Fruit fly (Drosophila melanogaster) whole organism, pupa: ENCODE measurements around the gene CG32284.
A peak's percentile ranks its signal among the peaks of the same experiment; 100 is the strongest.

Experiments
- CG10348 ChIP-seq: fragments of 200-800 bp; sonication (Bioruptor generic); IDR thresholded peaks from 2 replicates; pipeline ENCODE4 v1.3.6; 2022; ENCODE audit warnings: missing biosample characterization, missing genetic modification characterization
- CG12605 ChIP-seq: fragments of 200-800 bp; sonication (Bioruptor generic); IDR thresholded peaks from 2 replicates; pipeline ENCODE4 v1.3.6; 2022; ENCODE audit warnings: missing biosample characterization, missing genetic modification characterization
- CG13204 ChIP-seq: fragments of 200-800 bp; sonication (Bioruptor generic); optimal IDR thresholded peaks from 2 replicates; lab custom pipeline; 2018; ENCODE audit warnings: missing biosample characterization, mild to moderate bottlenecking, missing genetic modification characterization, moderate library complexity
- CG14655 ChIP-seq: fragments of 200-800 bp; sonication (Bioruptor generic); optimal IDR thresholded peaks from 3 replicates; lab custom pipeline; 2017; ENCODE audit warnings: mild to moderate bottlenecking, missing biosample characterization, missing genetic modification reagents, missing genetic modification characterization
- CG15710 ChIP-seq: fragments of 200-800 bp; sonication (Bioruptor generic); optimal IDR thresholded peaks from 2 replicates; lab custom pipeline; 2018; ENCODE audit warnings: missing biosample characterization, mild to moderate bottlenecking, missing genetic modification characterization, moderate library complexity
- CG17806 ChIP-seq: fragments of 200-800 bp; sonication (Bioruptor generic); optimal IDR thresholded peaks from 2 replicates; lab custom pipeline; 2018; ENCODE audit warnings: missing biosample characterization, mild to moderate bottlenecking, missing genetic modification characterization, moderate library complexity
- CG32121 ChIP-seq: fragments of 200-800 bp; sonication (Bioruptor generic); IDR thresholded peaks from 2 replicates; pipeline ENCODE4 v1.3.6; 2022; ENCODE audit warnings: missing biosample characterization, missing genetic modification characterization
- CG34367 ChIP-seq: fragments of 200-800 bp; sonication (Bioruptor generic); optimal IDR thresholded peaks from 2 replicates; lab custom pipeline; 2018; ENCODE audit warnings: missing biosample characterization, mild to moderate bottlenecking, missing genetic modification characterization
- CG4496 ChIP-seq: fragments of 200-800 bp; sonication (Bioruptor generic); IDR thresholded peaks from 3 replicates; pipeline ENCODE4 v1.3.6; 2022; ENCODE audit warnings: missing biosample characterization, missing genetic modification characterization
- CG8159 ChIP-seq: fragments of 200-800 bp; sonication (Bioruptor generic); optimal IDR thresholded peaks from 3 replicates; lab custom pipeline; 2018; ENCODE audit warnings: missing biosample characterization, mild to moderate bottlenecking, missing genetic modification characterization, moderate library complexity
- CG8301 ChIP-seq: fragments of 200-800 bp; sonication (Bioruptor generic); optimal IDR thresholded peaks from 2 replicates; lab custom pipeline; 2018; ENCODE audit warnings: missing biosample characterization, mild to moderate bottlenecking, missing genetic modification characterization
- CG9948 ChIP-seq: fragments of 200-800 bp; sonication (Bioruptor generic); optimal IDR thresholded peaks from 2 replicates; lab custom pipeline; 2018; ENCODE audit warnings: missing biosample characterization, mild to moderate bottlenecking, missing genetic modification characterization, moderate library complexity
- D1 ChIP-seq: fragments of 200-800 bp; sonication (Bioruptor generic); optimal IDR thresholded peaks from 2 replicates; lab custom pipeline; 2018; ENCODE audit warnings: missing biosample characterization, mild to moderate bottlenecking, missing genetic modification characterization, moderate library complexity
- EcR ChIP-seq: fragments of 200-800 bp; sonication (Bioruptor generic); optimal IDR thresholded peaks from 3 replicates; lab custom pipeline; 2019; ENCODE audit warnings: missing biosample characterization, missing genetic modification characterization, mild to moderate bottlenecking, moderate library complexity, missing genetic modification reagents
- Ets98B ChIP-seq: fragments of 200-800 bp; sonication (Bioruptor generic); IDR thresholded peaks from 2 replicates; pipeline ENCODE4 v1.3.6; 2022; ENCODE audit warnings: missing biosample characterization, missing genetic modification characterization
- Pif1A ChIP-seq: fragments of 200-800 bp; sonication (Bioruptor generic); optimal IDR thresholded peaks from 3 replicates; lab custom pipeline; 2016; ENCODE audit warnings: missing biosample characterization, missing genetic modification characterization
- Pif1B ChIP-seq: fragments of 200-800 bp; sonication (Bioruptor generic); optimal IDR thresholded peaks from 3 replicates; lab custom pipeline; 2016; ENCODE audit warnings: missing biosample characterization, missing genetic modification characterization
- Snoo ChIP-seq: fragments of 200-800 bp; sonication (Bioruptor generic); optimal IDR thresholded peaks from 3 replicates; lab custom pipeline; 2017; ENCODE audit warnings: missing biosample characterization, mild to moderate bottlenecking, missing genetic modification characterization, inconsistent platforms
- fd96Ca ChIP-seq: fragments of 200-800 bp; sonication (Bioruptor generic); IDR thresholded peaks from 3 replicates; pipeline ENCODE4 v1.3.6; 2022; ENCODE audit warnings: missing biosample characterization, missing genetic modification characterization
- gl ChIP-seq: fragments of 200-800 bp; sonication (Bioruptor generic); optimal IDR thresholded peaks from 2 replicates; lab custom pipeline; 2018; ENCODE audit warnings: missing biosample characterization, mild to moderate bottlenecking, missing genetic modification characterization
- rn ChIP-seq: fragments of 200-800 bp; sonication (Bioruptor generic); IDR thresholded peaks from 2 replicates; pipeline ENCODE4 v1.3.6; 2022; ENCODE audit warnings: missing biosample characterization, missing genetic modification characterization

Gene CG32284

DNA sequence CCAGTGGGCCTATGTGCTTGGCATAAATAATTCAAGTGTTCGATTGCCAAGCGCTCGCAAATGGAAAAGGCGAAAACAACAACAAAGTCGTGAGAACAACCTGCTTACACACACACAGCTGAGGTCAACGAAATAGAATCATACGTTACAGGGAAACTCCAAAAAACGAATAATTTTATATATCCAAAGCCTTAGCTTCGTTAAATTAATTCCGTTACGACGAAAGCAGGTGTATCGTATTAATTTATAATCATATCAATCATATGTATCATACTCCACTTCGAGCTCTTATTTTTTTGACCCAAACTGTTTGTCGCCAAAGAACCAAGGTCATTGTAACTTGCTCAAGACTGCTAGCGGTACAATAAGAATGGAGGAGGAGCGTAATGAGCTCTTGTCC is 7.0 kb upstream of the CG32284 start:
- TF ChIP-seq gl (tag; lab: Kevin White, UChicago): peak; percentile 89
- no peak for TF ChIP-seq CG14655 (GFP tag; lab: Kevin White, UChicago)
- peak; percentile 81 for TF ChIP-seq CG32121 (GFP tag; lab: Robert Waterston, UW)
- peak; percentile 19; the same call in 1 of the 2 replicates for TF ChIP-seq CG10348 (GFP tag; lab: Robert Waterston, UW)
- peak; percentile 89 for TF ChIP-seq CG34367 (tag; lab: Kevin White, UChicago)
- peak; percentile 92 for TF ChIP-seq fd96Ca (GFP tag; lab: Robert Waterston, UW)
- peak; percentile 78 for TF ChIP-seq rn (GFP tag; lab: Robert Waterston, UW)
- peak; percentile 95 for TF ChIP-seq CG4496
- TF ChIP-seq CG17806: peak; percentile 93
- TF ChIP-seq D1 (tag; lab: Kevin White, UChicago): no peak
- peak; percentile 93 for TF ChIP-seq CG9948 (tag; lab: Kevin White, UChicago)
- peak; percentile 93 for TF ChIP-seq CG15710 (tag; lab: Kevin White, UChicago)
- TF ChIP-seq CG8301 (tag; lab: Kevin White, UChicago): peak; percentile 94
- peak; percentile 92 for TF ChIP-seq Snoo
- peak; percentile 92 for TF ChIP-seq Pif1B (GFP tag; lab: Kevin White, UChicago)
- no peak for TF ChIP-seq Pif1A (GFP tag; lab: Kevin White, UChicago)
- TF ChIP-seq CG13204 (GFP tag; lab: Kevin White, UChicago): peak; percentile 87
- TF ChIP-seq CG12605 (GFP tag; lab: Robert Waterston, UW): peak; percentile 91
- peak; percentile 95 for TF ChIP-seq CG8159 (tag; lab: Kevin White, UChicago)
- TF ChIP-seq EcR (GFP tag; lab: Kevin White, UChicago): peak; percentile 98
- peak; percentile 92 for TF ChIP-seq Ets98B (GFP tag; lab: Robert Waterston, UW)

DNA sequence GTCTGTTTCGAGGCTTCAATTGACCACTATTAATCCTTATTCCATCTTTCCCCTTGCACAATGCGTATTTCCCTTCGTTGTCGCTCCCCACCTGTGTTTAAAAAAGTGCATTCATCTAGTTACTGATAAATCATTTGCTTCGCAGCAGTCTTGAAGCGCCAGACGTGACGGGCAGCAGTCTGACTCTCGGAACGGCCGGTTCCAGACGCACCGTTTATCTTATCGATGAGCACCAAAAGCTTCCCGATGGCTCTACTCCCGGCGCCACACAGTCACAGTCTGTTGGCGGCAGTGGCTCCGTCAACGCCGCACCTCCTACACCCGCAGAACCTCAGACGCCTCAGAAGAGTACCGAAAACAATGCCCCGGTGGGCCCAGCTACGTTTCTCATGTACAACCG is 2.4 kb upstream of the CG32284 start, which contains the start of gene CG42494:
TSS of gene CG42494 (plus strand) at position 301 of the 400 bp plus-strand sequence.
- no peak for TF ChIP-seq Pif1B (GFP tag; lab: Kevin White, UChicago)
- TF ChIP-seq CG34367 (tag; lab: Kevin White, UChicago): no peak
- TF ChIP-seq CG8301 (tag; lab: Kevin White, UChicago): no peak
- TF ChIP-seq CG8159 (tag; lab: Kevin White, UChicago): no peak
- TF ChIP-seq EcR (GFP tag; lab: Kevin White, UChicago): no peak
- TF ChIP-seq Pif1A (GFP tag; lab: Kevin White, UChicago): no peak
- no peak for TF ChIP-seq Snoo
- TF ChIP-seq CG15710 (tag; lab: Kevin White, UChicago): no peak
- TF ChIP-seq CG13204 (GFP tag; lab: Kevin White, UChicago): no peak
- TF ChIP-seq CG10348 (GFP tag; lab: Robert Waterston, UW): no peak
- TF ChIP-seq CG9948 (tag; lab: Kevin White, UChicago): no peak
- no peak for TF ChIP-seq rn (GFP tag; lab: Robert Waterston, UW)
- TF ChIP-seq D1 (tag; lab: Kevin White, UChicago): no peak
- TF ChIP-seq CG14655 (GFP tag; lab: Kevin White, UChicago): no peak
- no peak for TF ChIP-seq CG4496
- TF ChIP-seq CG12605 (GFP tag; lab: Robert Waterston, UW): no peak
- TF ChIP-seq gl (tag; lab: Kevin White, UChicago): no peak
- TF ChIP-seq fd96Ca (GFP tag; lab: Robert Waterston, UW): no peak
- no peak for TF ChIP-seq Ets98B (GFP tag; lab: Robert Waterston, UW)
- no peak for TF ChIP-seq CG32121 (GFP tag; lab: Robert Waterston, UW)

DNA sequence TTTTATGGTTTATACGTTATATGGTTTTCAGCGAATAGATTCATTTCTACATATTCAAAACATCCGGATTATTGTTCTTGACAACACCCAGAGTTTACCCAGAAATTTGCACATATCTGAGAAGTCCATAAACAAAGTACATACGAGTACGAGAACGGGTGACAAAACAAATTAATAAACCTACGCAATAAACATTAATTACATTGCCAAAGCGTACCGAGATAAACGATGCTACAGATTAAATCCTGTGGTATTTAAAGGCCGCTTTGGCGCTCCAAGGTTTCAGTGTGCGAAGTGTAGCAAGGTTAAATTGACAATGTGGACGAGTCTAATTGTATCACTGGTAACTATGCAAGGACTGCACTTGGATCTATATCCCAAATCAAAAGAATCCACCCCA is 799 bp downstream of the CG32284 start, which contains the start of gene CG14957:
TSS of gene CG14957 (plus strand) at position 301 of the 400 bp plus-strand sequence.
- no peak for TF ChIP-seq Ets98B (GFP tag; lab: Robert Waterston, UW)
- TF ChIP-seq Pif1A (GFP tag; lab: Kevin White, UChicago): no peak
- no peak for TF ChIP-seq D1 (tag; lab: Kevin White, UChicago)
- no peak for TF ChIP-seq CG10348 (GFP tag; lab: Robert Waterston, UW)
- TF ChIP-seq Pif1B (GFP tag; lab: Kevin White, UChicago): no peak
- TF ChIP-seq CG8301 (tag; lab: Kevin White, UChicago): no peak
- no peak for TF ChIP-seq gl (tag; lab: Kevin White, UChicago)
- no peak for TF ChIP-seq Snoo
- no peak for TF ChIP-seq CG12605 (GFP tag; lab: Robert Waterston, UW)
- no peak for TF ChIP-seq CG8159 (tag; lab: Kevin White, UChicago)
- TF ChIP-seq CG9948 (tag; lab: Kevin White, UChicago): no peak
- no peak for TF ChIP-seq EcR (GFP tag; lab: Kevin White, UChicago)
- no peak for TF ChIP-seq rn (GFP tag; lab: Robert Waterston, UW)
- no peak for TF ChIP-seq CG32121 (GFP tag; lab: Robert Waterston, UW)
- TF ChIP-seq CG4496: no peak
- no peak for TF ChIP-seq CG14655 (GFP tag; lab: Kevin White, UChicago)

DNA sequence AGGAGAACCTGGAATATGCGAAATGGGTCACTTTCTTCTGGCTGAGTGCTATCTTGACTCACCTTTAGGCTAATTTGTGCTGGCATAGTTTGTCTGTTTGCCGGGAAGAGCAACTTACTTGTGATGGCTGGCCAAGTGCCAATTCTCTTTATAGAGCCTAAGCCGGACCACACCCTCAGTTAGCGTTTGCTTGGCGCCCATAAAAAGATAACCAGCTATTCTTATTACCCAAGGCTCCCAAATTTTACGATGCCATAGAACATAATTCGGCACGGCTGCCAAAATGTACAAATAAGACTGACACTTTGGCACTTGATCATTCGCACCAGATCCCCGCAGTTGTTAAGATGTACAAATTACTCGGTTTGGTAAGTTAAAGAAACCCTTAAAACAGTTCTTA is 3.2 kb downstream of the CG32284 start, which contains the start of the genes CG42525 and CG14958:
TSS of gene CG42525 (minus strand) at position 101 of the 400 bp plus-strand sequence.
TSS of gene CG14958 (plus strand) at position 332 of the 400 bp plus-strand sequence.
- TF ChIP-seq gl (tag; lab: Kevin White, UChicago) (no peak), Pif1A (GFP tag; lab: Kevin White, UChicago) (no peak), rn (GFP tag; lab: Robert Waterston, UW) (no peak), CG17806 (no peak), D1 (tag; lab: Kevin White, UChicago) (no peak), CG8301 (tag; lab: Kevin White, UChicago) (no peak), CG8159 (tag; lab: Kevin White, UChicago) (no peak), CG32121 (GFP tag; lab: Robert Waterston, UW) (no peak), CG13204 (GFP tag; lab: Kevin White, UChicago) (no peak), CG10348 (GFP tag; lab: Robert Waterston, UW) (no peak), CG9948 (tag; lab: Kevin White, UChicago) (no peak), Ets98B (GFP tag; lab: Robert Waterston, UW) (no peak), fd96Ca (GFP tag; lab: Robert Waterston, UW) (no peak), CG4496 (no peak), CG15710 (tag; lab: Kevin White, UChicago) (no peak), CG14655 (GFP tag; lab: Kevin White, UChicago) (no peak), CG12605 (GFP tag; lab: Robert Waterston, UW) (no peak), Snoo (no peak)
- TF ChIP-seq, all 21 proteins: peak for 0
